Worm (Caenorhabditis elegans): Measurements from ENCODE around the gene T25F10.3.

DNA sequence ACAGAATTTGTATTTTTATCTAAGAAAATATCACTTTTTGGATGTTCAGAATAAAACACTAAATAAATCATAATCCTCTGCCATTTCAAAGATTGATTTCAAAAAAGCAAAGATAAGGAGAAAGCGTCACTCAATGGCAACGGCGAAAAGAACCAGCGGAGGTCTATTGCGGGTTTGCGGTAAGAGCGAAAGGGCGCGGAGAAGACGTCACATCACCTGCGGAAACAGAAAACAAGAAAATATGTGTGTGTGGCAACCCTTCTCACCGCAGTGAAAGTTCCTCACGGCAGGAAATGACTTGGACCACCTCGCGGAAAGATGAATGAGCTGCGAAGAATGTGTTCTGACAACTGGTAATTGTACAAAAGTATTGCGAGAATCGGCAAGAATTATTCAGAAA lies 45.0 kb upstream of the T25F10.3 start:
- TF ChIP-seq pha-4 (tag; optimal IDR thresholded peaks at IDR 0.05) (no peak), ama-1 (optimal IDR thresholded peaks at IDR 0.05) (no peak), snpc-4 (tag; optimal IDR thresholded peaks at IDR 0.05) (no peak), tbx-2 (tag; optimal IDR thresholded peaks at IDR 0.05) (no peak), elt-3 (tag; optimal IDR thresholded peaks at IDR 0.05) (no peak), hmg-11 (tag; optimal IDR thresholded peaks at IDR 0.05) (no peak), R02D3.7 (tag; optimal IDR thresholded peaks at IDR 0.05) (no peak), nhr-23 (tag; optimal IDR thresholded peaks at IDR 0.05) (no peak), fos-1 (tag; optimal IDR thresholded peaks at IDR 0.05) (no peak), nhr-25 (tag; optimal IDR thresholded peaks at IDR 0.05) (no peak), nhr-77 (tag; optimal IDR thresholded peaks at IDR 0.05) (no peak)

Measured in whole organism, L3 larva.